Fruit fly (Drosophila melanogaster) whole organism, larva: ENCODE measurements around the gene Dtwd2.

ENCODE experiments used
- noc ChIP-seq: fragments of 200-800 bp; sonication (Bioruptor generic); optimal IDR thresholded peaks from 3 replicates; lab custom pipeline; 2019; ENCODE audit warnings: missing biosample characterization, mild to moderate bottlenecking, missing genetic modification characterization, moderate library complexity

Dtwd2 gene

DNA sequence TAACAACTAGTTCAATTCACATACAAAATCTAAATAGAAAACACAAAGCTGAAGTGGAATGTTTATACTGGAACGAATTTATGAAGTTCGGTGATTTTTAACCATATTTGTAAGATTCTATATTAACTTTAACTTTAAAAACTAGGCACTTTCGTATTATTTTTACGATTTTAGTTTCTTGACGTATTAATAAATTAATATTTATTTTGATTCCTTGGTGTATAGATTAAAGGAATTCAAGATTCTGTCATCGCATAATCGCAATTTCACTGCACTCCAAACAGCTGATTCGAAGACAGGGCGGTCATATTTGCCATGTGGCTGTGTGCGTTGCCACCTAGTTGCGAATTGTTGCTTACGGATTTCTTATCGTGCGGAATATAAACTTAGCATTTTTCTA lies at the start of gene Dtwd2, which contains the start of gene CG1227:
Gene Dtwd2 (plus strand): TSS at position 336 of the 400 bp plus-strand sequence.
Gene CG1227 (minus strand): TSS at position 279 of the 400 bp plus-strand sequence.
- TF ChIP-seq noc (tag; lab: Kevin White, UChicago), result peak; percentile 94

DNA sequence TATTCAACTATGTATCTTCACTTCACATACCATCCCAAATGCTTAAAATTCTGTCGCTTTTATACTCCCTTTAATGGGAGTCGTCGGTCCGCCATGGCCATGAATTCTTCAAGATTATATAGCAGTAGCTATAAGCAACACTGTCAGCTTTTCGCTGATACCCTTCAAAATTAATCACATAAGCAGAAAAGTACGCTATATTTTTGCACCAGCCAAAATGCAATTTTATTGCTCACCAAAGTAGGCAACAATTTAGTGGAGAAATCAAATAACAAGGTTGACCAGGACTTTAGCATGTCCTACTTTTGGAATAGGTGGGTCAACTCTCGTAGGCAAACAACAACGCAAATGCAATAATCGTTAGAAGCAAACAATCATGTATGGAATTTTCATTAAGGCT lies 49.7 kb upstream of the Dtwd2 start:
- TF ChIP-seq noc (tag; lab: Kevin White, UChicago), result no peak

DNA sequence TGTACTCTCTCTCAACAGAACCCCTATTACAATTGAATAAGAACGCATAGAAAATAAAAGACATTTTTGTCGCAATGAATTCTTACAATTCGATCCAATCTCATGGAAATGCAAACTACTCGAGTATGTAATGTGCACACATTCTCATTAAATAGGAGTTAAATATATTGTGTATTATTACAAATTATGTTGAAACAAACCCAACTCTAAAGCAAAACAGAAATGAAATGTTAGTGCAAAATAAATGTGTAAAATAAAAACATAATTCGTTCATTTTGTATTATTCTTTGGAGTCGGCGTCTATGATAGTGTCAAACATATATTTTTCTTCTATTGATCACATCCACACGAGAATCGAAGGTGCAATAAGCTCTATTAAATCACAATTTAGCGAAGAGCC lies 48.9 kb upstream of the Dtwd2 start, which contains the start of gene CG14609:
Gene CG14609 (plus strand): TSS at position 301 of the 400 bp plus-strand sequence.
- no peak for TF ChIP-seq noc (tag; lab: Kevin White, UChicago)

DNA sequence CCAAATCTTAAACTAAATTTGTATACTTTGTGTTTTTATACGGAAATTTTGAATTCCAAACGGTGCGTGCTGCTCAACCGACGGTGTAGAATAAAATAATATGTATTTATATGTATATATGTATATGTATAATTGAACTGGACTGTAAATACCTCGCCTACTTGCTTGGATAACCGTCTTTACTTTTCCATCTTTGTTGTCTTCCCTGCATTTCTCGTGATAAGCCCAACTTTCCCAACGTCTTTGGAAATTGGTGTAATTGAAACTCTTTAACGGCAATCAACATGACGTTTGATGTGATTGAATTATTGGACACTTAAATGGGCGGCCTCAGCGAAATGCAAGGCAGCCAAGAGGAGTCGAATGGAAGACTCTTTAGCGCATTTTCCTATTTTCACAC lies 41.3 kb upstream of the Dtwd2 start, which contains the start of gene CG1288:
Gene CG1288 (minus strand): TSS at position 101 of the 400 bp plus-strand sequence.
- TF ChIP-seq noc (tag; lab: Kevin White, UChicago), result no peak

DNA sequence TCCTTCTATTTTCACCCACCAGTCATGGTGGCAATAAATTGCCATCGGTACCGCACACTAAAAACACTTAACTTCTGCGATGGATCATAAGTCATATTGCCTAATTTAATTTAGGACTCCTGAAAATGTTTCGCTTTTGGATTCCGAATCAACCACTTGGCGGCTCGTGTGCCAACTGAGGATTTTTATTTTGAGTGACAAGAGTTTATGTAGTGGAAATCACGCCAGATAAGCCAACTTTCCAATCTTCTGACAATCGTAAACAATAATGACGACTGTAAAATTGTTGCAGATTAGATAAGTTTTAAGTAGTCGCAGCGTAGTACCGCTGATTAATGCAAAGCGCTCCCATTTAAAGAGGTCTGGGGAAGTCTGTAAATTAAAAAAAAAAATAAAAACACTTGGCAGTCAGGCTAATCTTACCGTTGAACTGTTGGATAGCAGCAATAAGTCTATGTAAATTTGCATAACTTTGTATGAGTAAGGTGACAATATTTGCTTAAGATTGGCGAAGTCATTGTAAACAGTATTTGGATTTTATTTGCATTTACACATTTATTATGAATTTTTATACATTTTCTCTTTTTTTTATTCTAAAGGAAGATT lies 32.6 kb upstream of the Dtwd2 start, which contains the start of gene CG14606:
Gene CG14606 (minus strand): TSS at position 160 of the 606 bp plus-strand sequence.
- peak; percentile 88 for TF ChIP-seq noc (tag; lab: Kevin White, UChicago)

DNA sequence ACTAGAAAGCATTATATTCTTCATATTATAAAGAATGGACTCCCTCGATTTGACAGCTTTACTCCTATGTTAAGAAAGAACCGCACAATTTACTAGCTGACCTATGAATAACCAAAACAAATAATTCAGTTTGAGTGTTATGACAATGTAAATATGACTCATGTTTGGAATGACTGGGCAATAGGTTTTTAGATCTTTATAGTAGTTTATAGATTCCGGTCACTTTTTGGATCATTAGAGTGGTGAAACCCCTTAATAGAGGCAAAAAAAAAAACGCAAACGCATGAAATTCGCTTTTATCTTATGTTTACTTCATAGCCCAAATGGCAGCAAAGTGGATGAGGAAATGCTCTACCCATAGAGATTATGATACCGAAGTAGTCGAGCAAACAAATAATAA lies 30.0 kb upstream of the Dtwd2 start, which contains the start of gene CG14605:
Gene CG14605 (minus strand): TSS at position 101 of the 400 bp plus-strand sequence.
- no peak for TF ChIP-seq noc (tag; lab: Kevin White, UChicago)

DNA sequence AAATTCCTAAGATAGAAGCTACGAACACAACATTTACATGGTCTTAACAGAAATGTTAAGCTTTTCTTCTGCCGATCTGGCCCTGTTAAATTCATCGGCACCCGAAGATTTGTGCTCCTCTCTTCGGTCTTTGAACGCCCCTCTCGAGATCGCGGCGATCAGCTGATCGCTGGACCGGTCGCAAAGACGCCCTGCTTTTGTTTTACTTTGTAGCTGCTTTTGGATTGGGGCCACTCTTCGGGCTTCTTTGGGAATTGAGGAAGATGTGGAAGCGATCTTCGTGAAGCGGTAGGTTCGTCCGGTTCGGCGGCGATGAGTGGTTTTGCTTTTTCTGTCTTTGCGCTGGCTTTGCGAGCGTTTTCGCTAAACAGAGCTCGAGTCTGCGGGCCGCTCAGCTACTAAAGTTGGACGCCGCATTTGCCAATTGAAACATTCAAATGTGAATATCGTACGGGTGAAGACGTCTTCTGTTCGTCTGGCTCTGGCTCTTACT lies 25.6 kb upstream of the Dtwd2 start, which contains the start of gene thw:
Gene thw (plus strand): TSS at position 443 of the 493 bp plus-strand sequence.
- no peak for TF ChIP-seq noc (tag; lab: Kevin White, UChicago)

DNA sequence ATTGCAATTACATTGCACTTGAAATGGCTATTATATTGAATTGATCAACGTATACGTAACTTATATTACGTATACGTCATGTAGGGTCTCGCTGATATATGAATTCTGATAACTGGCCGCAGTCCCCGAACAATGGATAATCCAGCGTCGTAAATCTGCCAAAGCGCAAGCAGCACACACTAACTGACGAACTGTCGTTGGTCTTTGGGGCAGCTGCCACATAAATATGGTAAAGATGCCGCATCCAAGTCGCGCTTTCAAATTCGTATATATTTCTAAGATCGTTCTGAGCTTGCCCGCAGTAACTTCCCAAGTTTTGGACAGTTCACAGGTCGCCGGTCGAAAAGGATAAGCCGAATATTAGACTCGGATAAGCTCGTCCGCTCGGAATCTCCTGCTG lies 8.1 kb upstream of the Dtwd2 start, which contains the start of gene CG14607:
Gene CG14607 (plus strand): TSS at position 301 of the 400 bp plus-strand sequence.
- TF ChIP-seq noc (tag; lab: Kevin White, UChicago), result no peak

DNA sequence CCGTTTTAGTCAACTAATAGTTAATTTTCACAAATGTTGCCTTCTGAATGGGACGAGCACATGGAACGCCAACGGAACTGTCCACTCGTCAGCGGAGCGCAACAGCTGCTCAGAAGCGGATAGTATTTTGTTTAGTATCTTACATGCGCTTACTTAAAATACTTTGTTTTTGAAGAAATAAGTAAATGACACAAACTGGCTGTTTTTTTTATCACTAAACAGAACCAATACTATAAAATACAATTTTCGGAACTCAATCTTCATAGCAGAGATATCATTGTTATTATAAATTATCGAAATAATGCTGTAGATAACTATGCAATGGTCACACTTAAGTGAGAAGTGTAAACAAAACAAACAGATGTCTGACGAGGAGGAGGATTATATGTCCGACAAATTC lies 2.7 kb upstream of the Dtwd2 start, which contains the start of the genes Noc3 and CG10053:
Gene Noc3 (minus strand): TSS at position 81 of the 400 bp plus-strand sequence.
Gene CG10053 (plus strand): TSS at position 202 of the 400 bp plus-strand sequence.
- TF ChIP-seq noc (tag; lab: Kevin White, UChicago), result no peak

DNA sequence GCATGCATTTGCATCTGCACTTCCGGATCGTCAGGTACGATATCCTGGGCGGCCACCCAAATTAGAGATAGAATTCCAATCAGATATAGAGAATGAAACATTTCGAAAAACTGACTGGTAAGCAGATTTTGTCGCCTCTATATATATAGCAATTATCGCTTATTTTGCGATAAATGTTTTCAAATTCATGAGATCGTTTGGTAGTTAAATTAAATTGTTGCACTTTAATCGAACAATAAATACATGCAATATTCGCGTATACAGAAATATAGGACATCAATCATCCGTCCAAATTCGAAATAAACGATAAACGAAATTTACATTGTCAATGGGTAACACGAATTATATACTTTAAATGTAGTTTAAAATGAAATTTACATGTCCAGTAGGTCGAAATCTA lies 2.3 kb downstream of the Dtwd2 start, which contains the start of gene Obp84a:
Gene Obp84a (minus strand): TSS at position 101 of the 400 bp plus-strand sequence.
- TF ChIP-seq noc (tag; lab: Kevin White, UChicago), result no peak

DNA sequence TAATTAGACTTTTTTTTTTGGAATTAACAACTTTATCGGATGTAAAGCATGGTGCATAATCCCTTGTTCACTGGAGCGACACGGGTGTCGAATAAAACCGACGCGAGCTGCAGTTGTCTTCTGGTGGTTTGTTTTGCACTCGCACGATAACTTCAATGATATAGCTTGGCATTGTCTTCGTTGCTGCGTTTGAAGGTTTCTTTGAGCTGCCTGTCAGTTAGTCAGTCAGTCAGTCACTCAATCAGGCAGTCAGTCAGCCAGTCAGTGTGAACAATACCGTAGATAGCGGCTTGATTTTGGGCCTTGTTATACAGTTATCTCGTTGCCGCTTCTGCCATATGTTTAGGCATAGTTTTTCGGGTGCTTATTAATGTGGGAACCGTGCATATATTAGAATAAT lies 10.0 kb downstream of the Dtwd2 start:
- no peak for TF ChIP-seq noc (tag; lab: Kevin White, UChicago)

DNA sequence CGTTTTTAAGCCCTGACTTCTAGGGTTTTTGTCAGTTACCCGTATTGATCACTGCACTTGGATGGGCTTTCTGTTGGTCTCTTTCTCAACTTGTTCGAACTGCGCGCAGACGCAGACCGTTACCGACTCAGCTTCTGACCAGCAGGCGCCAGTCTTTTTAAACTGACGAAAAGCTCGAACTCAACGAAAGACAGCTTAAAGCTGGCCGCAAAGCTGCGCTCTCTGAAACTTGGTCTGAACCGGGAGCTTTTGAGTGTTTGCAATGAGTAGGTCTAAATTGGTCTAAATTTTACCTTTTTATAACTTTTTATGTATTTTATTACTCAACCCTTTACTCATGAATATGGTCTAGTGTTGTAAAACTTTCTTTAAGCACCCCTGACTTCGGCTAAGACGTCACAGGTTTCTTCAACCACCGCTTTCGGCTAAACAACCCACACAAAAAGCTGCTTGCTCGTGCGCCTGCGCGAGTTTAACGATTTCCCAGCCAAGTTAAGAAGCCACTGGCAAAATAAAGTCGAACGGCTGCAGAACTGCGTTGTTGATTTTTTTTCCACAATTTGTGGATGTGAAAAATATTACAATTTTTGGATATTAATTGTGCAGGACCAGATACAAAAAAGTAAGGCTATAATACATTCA lies 16.1 kb downstream of the Dtwd2 start, which contains the start of the genes Gld and Syt4:
Gene Gld (minus strand): TSS at position 137 of the 642 bp plus-strand sequence.
Gene Syt4 (plus strand): TSS at position 499 of the 642 bp plus-strand sequence.
- TF ChIP-seq noc (tag; lab: Kevin White, UChicago), result no peak

DNA sequence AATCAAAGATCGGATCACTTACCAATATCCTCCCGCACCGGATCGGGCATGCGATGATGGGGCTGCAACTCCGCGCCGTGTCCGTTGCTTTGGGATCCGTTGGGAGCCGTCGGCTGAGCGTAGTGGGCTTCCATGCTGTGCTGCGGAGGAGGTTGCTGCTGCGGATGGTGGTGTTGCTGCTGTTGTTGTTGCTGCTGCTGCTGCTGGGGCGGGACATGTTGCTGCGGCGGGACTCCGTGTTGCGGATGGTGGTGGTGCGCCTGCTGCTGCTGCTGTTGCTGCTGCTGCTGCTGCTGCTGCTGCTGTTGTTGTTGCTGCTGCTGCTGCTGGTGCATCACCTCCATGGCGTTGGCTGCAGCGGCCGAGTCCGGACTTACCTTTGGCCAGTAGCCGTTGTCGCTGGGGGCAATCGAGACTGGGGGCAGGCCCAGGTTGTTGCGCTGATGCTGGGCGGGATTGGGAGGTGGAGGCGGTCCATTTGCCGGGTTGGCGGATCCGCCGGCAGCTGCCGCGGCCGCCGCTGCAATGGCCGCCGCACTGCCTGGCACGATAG lies 25.5 kb downstream of the Dtwd2 start:
- TF ChIP-seq noc (tag; lab: Kevin White, UChicago), result no peak

DNA sequence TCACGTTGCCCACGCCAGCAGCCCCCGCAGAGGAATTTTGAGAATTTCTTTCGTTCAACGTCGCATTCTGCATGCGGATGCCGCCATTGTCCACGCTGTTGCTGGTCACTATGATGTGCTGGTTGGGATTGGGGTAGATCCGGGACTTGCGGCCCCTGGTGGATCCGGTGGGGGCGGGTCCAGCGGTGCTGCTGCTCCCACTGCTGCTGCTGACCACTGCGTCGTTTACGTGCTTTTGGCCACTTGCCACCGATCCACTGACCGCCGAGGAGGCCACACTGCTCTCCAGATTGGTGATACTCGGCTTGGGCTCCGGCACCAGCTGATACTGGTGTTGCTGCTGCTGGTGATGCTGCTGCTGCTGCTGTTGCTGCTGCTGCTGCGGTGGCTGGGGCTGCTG lies 27.2 kb downstream of the Dtwd2 start:
- TF ChIP-seq noc (tag; lab: Kevin White, UChicago), result no peak

DNA sequence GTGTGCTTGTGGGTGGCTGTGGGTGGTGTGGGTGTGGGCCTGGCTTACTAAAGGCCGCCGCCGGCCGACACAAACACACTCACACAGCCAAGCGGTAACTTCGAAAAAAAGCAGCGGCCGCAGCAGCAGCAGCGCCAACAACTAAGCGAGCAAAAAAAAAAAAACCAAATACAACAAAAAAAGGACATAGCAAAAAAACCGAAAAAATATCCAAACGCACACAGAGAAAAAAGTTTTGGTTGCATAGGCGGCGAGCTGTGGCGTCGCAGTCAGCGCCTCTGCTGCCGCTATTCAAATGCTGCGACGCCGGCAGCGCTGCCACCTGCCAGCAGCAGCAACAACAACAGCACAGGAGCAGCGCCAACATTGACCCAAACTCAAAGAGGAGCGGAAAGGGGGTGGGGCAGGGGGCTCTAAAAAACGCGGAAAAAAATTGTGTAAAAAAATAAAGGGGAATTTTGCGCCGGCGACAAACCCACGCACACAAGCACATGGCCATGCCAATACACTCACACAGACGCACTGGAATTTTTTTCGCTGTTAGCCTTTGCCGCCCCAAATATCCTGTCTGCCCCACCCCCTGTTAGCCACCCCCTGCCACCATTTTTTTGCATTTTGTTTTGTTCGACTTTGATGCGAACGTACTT lies 32.8 kb downstream of the Dtwd2 start:
- no peak for TF ChIP-seq noc (tag; lab: Kevin White, UChicago)
